Fruit fly (Drosophila melanogaster) whole organism, embryonic: ENCODE results near the gene CG31988.
A peak's percentile ranks its signal among the peaks of the same experiment; 100 is the strongest.

Experiments used
- Adf1 ChIP-seq: fragments of 200-800 bp; sonication (Bioruptor generic); IDR thresholded peaks from 2 replicates; pipeline ENCODE4 v1.3.6; 2022; ENCODE audit warnings: missing biosample characterization, missing genetic modification characterization
- Aef1 ChIP-seq: fragments of 200-800 bp; sonication (Bioruptor generic); IDR thresholded peaks from 3 replicates; pipeline ENCODE4 v1.3.6; 2022; ENCODE audit warnings: missing biosample characterization, missing genetic modification characterization
- Antp ChIP-seq: fragments of 200-800 bp; sonication (Bioruptor generic); optimal IDR thresholded peaks from 3 replicates; lab custom pipeline; 2016; ENCODE audit warnings: missing biosample characterization, missing genetic modification characterization
- Asciz ChIP-seq: fragments of 200-800 bp; sonication (Bioruptor generic); optimal IDR thresholded peaks from 2 replicates; lab custom pipeline; 2017; ENCODE audit warnings: missing biosample characterization, mild to moderate bottlenecking, missing genetic modification characterization, missing genetic modification reagents
- Awh ChIP-seq: fragments of 200-800 bp; sonication (Bioruptor generic); IDR thresholded peaks from 2 replicates; pipeline ENCODE4, ENCODE4 v1.3.6; 2022; ENCODE audit warnings: missing biosample characterization, missing genetic modification characterization
- CG11456 ChIP-seq: fragments of 200-800 bp; sonication (Bioruptor generic); IDR thresholded peaks from 3 replicates; pipeline ENCODE4 v1.3.6; 2022; ENCODE audit warnings: missing biosample characterization, missing genetic modification characterization
- CG12659 ChIP-seq: fragments of 200-800 bp; sonication (Bioruptor generic); optimal IDR thresholded peaks from 3 replicates; lab custom pipeline; 2017; ENCODE audit warnings: mild to moderate bottlenecking, missing biosample characterization, missing genetic modification reagents, missing genetic modification characterization
- CG14965 ChIP-seq: fragments of 200-800 bp; sonication (Bioruptor generic); optimal IDR thresholded peaks from 2 replicates; lab custom pipeline; 2016; ENCODE audit warnings: missing biosample characterization, missing genetic modification characterization, borderline replicate concordance
- CG15073 ChIP-seq: fragments of 200-800 bp; sonication (Bioruptor generic); optimal IDR thresholded peaks from 2 replicates; lab custom pipeline; 2016; ENCODE audit warnings: missing biosample characterization, missing genetic modification characterization
- CG15479 ChIP-seq: fragments of 200-800 bp; sonication (Bioruptor generic); optimal IDR thresholded peaks from 3 replicates; lab custom pipeline; 2019; ENCODE audit warnings: missing biosample characterization, mild to moderate bottlenecking, missing genetic modification characterization, moderate library complexity
- CG16779 ChIP-seq: fragments of 200-800 bp; sonication (Bioruptor generic); IDR thresholded peaks from 2 replicates; pipeline ENCODE4 v1.3.6; 2022; ENCODE audit warnings: missing biosample characterization, missing genetic modification characterization
- CG17186 ChIP-seq: fragments of 200-800 bp; sonication (Bioruptor generic); optimal IDR thresholded peaks from 3 replicates; lab custom pipeline; 2017; ENCODE audit warnings: missing biosample characterization, missing genetic modification reagents, missing genetic modification characterization
- CG17328 ChIP-seq: fragments of 200-800 bp; sonication (Bioruptor generic); IDR thresholded peaks from 2 replicates; pipeline ENCODE4 v1.3.6; 2022; ENCODE audit warnings: missing biosample characterization, missing genetic modification characterization
- CG2199 ChIP-seq: fragments of 200-800 bp; sonication (Bioruptor generic); IDR thresholded peaks from 3 replicates; pipeline ENCODE4 v1.3.6; 2022; ENCODE audit warnings: missing biosample characterization, missing genetic modification characterization
- CG2678 ChIP-seq: fragments of 200-800 bp; sonication (Bioruptor generic); optimal IDR thresholded peaks from 3 replicates; lab custom pipeline; 2019; ENCODE audit warnings: missing biosample characterization, mild to moderate bottlenecking, missing genetic modification characterization, moderate library complexity
- CG30431 ChIP-seq: fragments of 200-800 bp; sonication (Bioruptor generic); optimal IDR thresholded peaks from 2 replicates; lab custom pipeline; 2017; ENCODE audit warnings: missing biosample characterization, missing genetic modification characterization
- CG32532 ChIP-seq: fragments of 200-800 bp; sonication (Bioruptor generic); IDR thresholded peaks from 2 replicates; pipeline ENCODE4 v1.3.6; 2022; ENCODE audit warnings: missing biosample characterization, missing genetic modification characterization
- CG4730 ChIP-seq: fragments of 200-800 bp; sonication (Bioruptor generic); IDR thresholded peaks from 2 replicates; pipeline ENCODE4 v1.3.6; 2022; ENCODE audit warnings: missing biosample characterization, missing genetic modification characterization
- CG4854 ChIP-seq: fragments of 200-800 bp; sonication (Bioruptor generic); optimal IDR thresholded peaks from 2 replicates; lab custom pipeline; 2016; ENCODE audit warnings: missing biosample characterization, missing genetic modification characterization, inconsistent platforms
- CG7372 ChIP-seq: fragments of 200-800 bp; sonication (Bioruptor generic); IDR thresholded peaks from 2 replicates; pipeline ENCODE4 v1.3.6; 2022; ENCODE audit warnings: missing biosample characterization, missing genetic modification characterization
- CG7786 ChIP-seq: fragments of 200-800 bp; sonication (Bioruptor generic); optimal IDR thresholded peaks from 2 replicates; lab custom pipeline; 2016; ENCODE audit warnings: missing biosample characterization, missing genetic modification characterization
- D19A ChIP-seq: fragments of 200-800 bp; optimal IDR thresholded peaks from 3 replicates; lab custom pipeline; 2019; ENCODE audit warnings: missing biosample characterization, mild to moderate bottlenecking, missing genetic modification characterization, moderate library complexity
- Dip2 ChIP-seq: fragments of 200-800 bp; sonication (Bioruptor generic); IDR thresholded peaks from 2 replicates; pipeline ENCODE4 v1.3.6; 2022; ENCODE audit warnings: missing biosample characterization, missing genetic modification characterization
- Dp ChIP-seq: fragments of 200-800 bp; sonication (Bioruptor generic); optimal IDR thresholded peaks from 2 replicates; lab custom pipeline; 2018; ENCODE audit warnings: missing biosample characterization, mild to moderate bottlenecking, missing genetic modification characterization, moderate library complexity
- Gug ChIP-seq: fragments of 200-800 bp; sonication (Bioruptor generic); IDR thresholded peaks from 4 replicates; pipeline ENCODE4 v1.3.6; 2022; ENCODE audit warnings: missing biosample characterization, missing genetic modification characterization
- Kr ChIP-seq: fragments of 200-800 bp; sonication (Bioruptor generic); optimal IDR thresholded peaks from 2 replicates; lab custom pipeline; 2017; ENCODE audit warnings: missing biosample characterization, mild to moderate bottlenecking, missing genetic modification characterization
- Meics ChIP-seq: fragments of 200-800 bp; sonication (Bioruptor generic); optimal IDR thresholded peaks from 2 replicates; lab custom pipeline; 2017; ENCODE audit warnings: missing biosample characterization, mild to moderate bottlenecking, missing genetic modification characterization
- NFAT ChIP-seq: fragments of 200-800 bp; sonication (Bioruptor generic); IDR thresholded peaks from 2 replicates; pipeline ENCODE4 v1.3.6; 2022; ENCODE audit warnings: missing biosample characterization, missing genetic modification characterization
- NfI ChIP-seq: fragments of 200-800 bp; sonication (Bioruptor generic); optimal IDR thresholded peaks from 3 replicates; lab custom pipeline; 2018; ENCODE audit warnings: missing biosample characterization, mild to moderate bottlenecking, missing genetic modification characterization, moderate library complexity
- Sry-δ ChIP-seq: fragments of 200-800 bp; sonication (Bioruptor generic); optimal IDR thresholded peaks from 2 replicates; lab custom pipeline; 2016; ENCODE audit warnings: missing biosample characterization, missing genetic modification characterization
- TFAM ChIP-seq: fragments of 200-800 bp; sonication (Bioruptor generic); optimal IDR thresholded peaks from 2 replicates; lab custom pipeline; 2017; ENCODE audit warnings: missing biosample characterization, missing genetic modification characterization, inconsistent platforms
- ato ChIP-seq: fragments of 200-800 bp; sonication (Bioruptor generic); IDR thresholded peaks from 2 replicates; pipeline ENCODE4 v1.3.6; 2022; ENCODE audit warnings: missing biosample characterization, missing genetic modification characterization; ENCODE audit not compliant: partially characterized antibody
- crol ChIP-seq: fragments of 200-800 bp; sonication (Bioruptor generic); IDR thresholded peaks from 2 replicates; pipeline ENCODE4 v1.3.6; 2022; ENCODE audit warnings: missing biosample characterization, missing genetic modification characterization
- cwo ChIP-seq: fragments of 200-800 bp; sonication (Bioruptor generic); optimal IDR thresholded peaks from 3 replicates; lab custom pipeline; 2017; ENCODE audit warnings: missing biosample characterization, missing genetic modification characterization, mild to moderate bottlenecking, moderate library complexity, missing genetic modification reagents
- eyg ChIP-seq: fragments of 200-800 bp; sonication (Bioruptor generic); optimal IDR thresholded peaks from 3 replicates; lab custom pipeline; 2016; ENCODE audit warnings: missing biosample characterization, missing genetic modification characterization
- gcm ChIP-seq: fragments of 200-800 bp; sonication (Bioruptor generic); optimal IDR thresholded peaks from 2 replicates; lab custom pipeline; 2019; ENCODE audit warnings: missing biosample characterization, mild to moderate bottlenecking, missing genetic modification characterization, moderate library complexity
- grn ChIP-seq: fragments of 200-800 bp; sonication (Bioruptor generic); optimal IDR thresholded peaks from 3 replicates; lab custom pipeline; 2017; ENCODE audit warnings: missing biosample characterization, missing genetic modification characterization
- gro ChIP-seq: fragments of 200-800 bp; sonication (Bioruptor generic); optimal IDR thresholded peaks from 2 replicates; lab custom pipeline; 2016; ENCODE audit warnings: missing biosample characterization, missing genetic modification characterization
- h ChIP-seq: fragments of >200 bp; optimal IDR thresholded peaks from 2 replicates; lab custom pipeline; 2017
- hbn ChIP-seq: fragments of 200-800 bp; sonication (Bioruptor generic); IDR thresholded peaks from 2 replicates; pipeline ENCODE4 v1.3.6; 2022; ENCODE audit warnings: missing biosample characterization, missing genetic modification characterization; ENCODE audit not compliant: partially characterized antibody
- kah ChIP-seq: fragments of 200-800 bp; sonication (Bioruptor generic); optimal IDR thresholded peaks from 2 replicates; lab custom pipeline; 2018; ENCODE audit warnings: missing biosample characterization, mild to moderate bottlenecking, missing genetic modification characterization
- lbe ChIP-seq: fragments of 200-800 bp; sonication (Bioruptor generic); optimal IDR thresholded peaks from 2 replicates; lab custom pipeline; 2016; ENCODE audit warnings: missing biosample characterization, mild to moderate bottlenecking, missing genetic modification characterization
- lilli ChIP-seq: fragments of 200-800 bp; sonication (Bioruptor generic); optimal IDR thresholded peaks from 3 replicates; lab custom pipeline; 2016; ENCODE audit warnings: missing biosample characterization, missing genetic modification characterization
- nerfin-2 ChIP-seq: fragments of 200-800 bp; sonication (Bioruptor generic); IDR thresholded peaks from 2 replicates; pipeline ENCODE4 v1.3.6; 2022; ENCODE audit warnings: missing biosample characterization, missing genetic modification characterization; ENCODE audit not compliant: partially characterized antibody
- p53 ChIP-seq: fragments of 200-800 bp; sonication (Bioruptor generic); optimal IDR thresholded peaks from 2 replicates; lab custom pipeline; 2016; ENCODE audit warnings: missing biosample characterization, missing genetic modification characterization
- pan ChIP-seq, 4 experiments: fragments of >200 bp in 3 of 4; fragments of 200-800 bp in 1 of 4; sonication (Bioruptor generic) in 1 of 4; optimal IDR thresholded peaks in 3 of 4; IDR thresholded peaks in 1 of 4; 2 replicates each; pipeline versions ENCODE4 v1.3.6 to Lab custom; 2017 to 2022; ENCODE audit warnings: missing biosample characterization in 2 of 4, missing genetic modification characterization in 2 of 4, mixed read lengths in 1 of 4
- run ChIP-seq: fragments of 200-800 bp; sonication (Bioruptor generic); optimal IDR thresholded peaks from 3 replicates; lab custom pipeline; 2018; ENCODE audit warnings: missing biosample characterization, mild to moderate bottlenecking, missing genetic modification characterization
- sc ChIP-seq, 3 experiments: fragments of >200 bp in 2 of 3; fragments of 200-800 bp in 1 of 3; sonication (Bioruptor generic) in 1 of 3; optimal IDR thresholded peaks; 2 replicates in 2 of 3; 3 replicates in 1 of 3; lab custom pipeline; 2017; ENCODE audit warnings: mild to moderate bottlenecking in 1 of 3, missing biosample characterization in 1 of 3, missing genetic modification characterization in 1 of 3, missing genetic modification reagents in 1 of 3
- tgo ChIP-seq: fragments of 200-800 bp; sonication (Bioruptor generic); IDR thresholded peaks from 3 replicates; pipeline ENCODE4 v1.3.6; 2022; ENCODE audit warnings: missing biosample characterization, missing genetic modification characterization
- zfh1 ChIP-seq: fragments of 200-800 bp; sonication (Bioruptor generic); IDR thresholded peaks from 3 replicates; pipeline ENCODE4 v1.3.6; 2022; ENCODE audit warnings: missing biosample characterization, missing genetic modification characterization

Gene CG31988

dm6 chr2L:21158554-21158953 lies 44.0 kb downstream of the CG31988 start, which contains the start of the genes Coq3 and Pld3 (continued):
- TF ChIP-seq CG16779 (peak; percentile 80), Aef1 (GFP tag; lab: Robert Waterston, UW) (peak; percentile 74), Antp (GFP tag; lab: Kevin White, UChicago) (peak; percentile 61), nerfin-2 (no peak), crol (no peak), NfI (GFP tag; lab: Kevin White, UChicago) (peak; percentile 84), Kr (GFP tag; lab: Kevin White, UChicago) (no peak), CG7786 (peak; percentile 65), p53 (GFP tag; lab: Kevin White, UChicago) (no peak), TFAM (GFP tag; lab: Kevin White, UChicago) (no peak), Awh (GFP tag; lab: Robert Waterston, UW) (peak; percentile 69), Gug (GFP tag; lab: Robert Waterston, UW) (peak; percentile 90), NFAT (GFP tag; lab: Robert Waterston, UW) (peak; percentile 80), CG17328 (GFP tag; lab: Robert Waterston, UW) (peak; percentile 76), Dp (no peak), cwo (GFP tag; lab: Kevin White, UChicago) (peak; percentile 80), CG2678 (tag; lab: Kevin White, UChicago) (peak; percentile 90), CG32532 (GFP tag; lab: Robert Waterston, UW) (peak; percentile 88), zfh1 (GFP tag; lab: Robert Waterston, UW) (peak; percentile 90), Adf1 (GFP tag; lab: Robert Waterston, UW) (peak; percentile 56), ato (no peak), Asciz (GFP tag; lab: Kevin White, UChicago) (peak; percentile 80), h (lab: Kevin White, UChicago) (no peak), pan (optimal IDR thresholded peaks at IDR 0.05; lab: Kevin White, UChicago) (no peak), pan (GFP tag; optimal IDR thresholded peaks at IDR 0.05 in 1 of 2, IDR thresholded peaks at IDR 0.05 in 1 of 2) (peak in 1 of 2 experiments; percentile 84), D19A (tag; lab: Kevin White, UChicago) (peak; percentile 72), gcm (GFP tag; lab: Kevin White, UChicago) (peak; percentile 67), CG4854 (peak; percentile 61), Dip2 (GFP tag; lab: Robert Waterston, UW) (no peak), eyg (GFP tag; lab: Kevin White, UChicago) (peak; percentile 40), grn (GFP tag; lab: Kevin White, UChicago) (no peak), CG17186 (GFP tag; lab: Kevin White, UChicago) (peak; percentile 18), CG12659 (GFP tag; lab: Kevin White, UChicago) (peak; percentile 84), lbe (GFP tag; lab: Kevin White, UChicago) (peak; percentile 96), CG11456 (GFP tag; lab: Robert Waterston, UW) (peak; percentile 85), CG2199 (GFP tag; lab: Robert Waterston, UW) (0 out of 3 replicates have a peak, but pooled peaks have one; percentile 38), kah (GFP tag; lab: Kevin White, UChicago) (peak; percentile 40), CG15479 (GFP tag; lab: Kevin White, UChicago) (peak; percentile 15), CG4730 (GFP tag; lab: Robert Waterston, UW) (peak; percentile 55; the same call in 1 of the 2 replicates), gro (GFP tag; lab: Kevin White, UChicago) (peak; percentile 75), CG14965 (GFP tag; lab: Kevin White, UChicago) (no peak), run (tag; lab: Kevin White, UChicago) (peak; percentile 46), Meics (peak; percentile 86), CG30431 (GFP tag; lab: Kevin White, UChicago) (peak; percentile 64), hbn (GFP tag; lab: Robert Waterston, UW) (no peak), CG7372 (GFP tag; lab: Robert Waterston, UW) (0 out of 2 replicates have a peak, but pooled peaks have one; percentile 28), tgo (GFP tag; lab: Robert Waterston, UW) (peak; percentile 79), CG15073 (no peak), sc (optimal IDR thresholded peaks at IDR 0.05; lab: Kevin White, UChicago) (no peak), sc (GFP tag; optimal IDR thresholded peaks at IDR 0.05; lab: Kevin White, UChicago) (peak; percentile 67), lilli (peak; percentile 92), Sry-δ (GFP tag; lab: Kevin White, UChicago) (peak; percentile 23)
